Worm (Caenorhabditis elegans) whole organism, L2 larva: ENCODE measurements around the gene B0432.11.

Experiments used
- aly-2 ChIP-seq: fragments of 150-350 bp; optimal IDR thresholded peaks from 2 replicates; lab custom pipeline; 2014; ENCODE audit warnings: missing biosample characterization, missing genetic modification characterization
- lin-39 ChIP-seq: fragments of 150-350 bp; optimal IDR thresholded peaks from 2 replicates; lab custom pipeline; 2014; ENCODE audit warnings: missing biosample characterization, missing genetic modification reagents, missing genetic modification characterization
- snpc-4 ChIP-seq: fragments of 150-350 bp; optimal IDR thresholded peaks from 2 replicates; lab custom pipeline; 2014; ENCODE audit warnings: missing biosample characterization, missing genetic modification characterization
- ztf-4 ChIP-seq: fragments of 150-350 bp; optimal IDR thresholded peaks from 2 replicates; lab custom pipeline; 2014; ENCODE audit warnings: missing biosample characterization, missing genetic modification characterization

- no peak for TF ChIP-seq lin-39
- TF ChIP-seq aly-2 (tag; lab: Kevin White, UChicago) = no peak
- TF ChIP-seq ztf-4 (tag; lab: Kevin White, UChicago) = no peak
- no peak for TF ChIP-seq snpc-4
Observed at ce11 chrII:247736-248135, 46.8 kb downstream of the B0432.11 start.
